Worm (Caenorhabditis elegans): ENCODE data around the gene C47G2.3.

- TF ChIP-seq fkh-10 (GFP tag; optimal IDR thresholded peaks at IDR 0.05), result no peak
- no peak for TF ChIP-seq nhr-76 (tag; optimal IDR thresholded peaks at IDR 0.05)
- no peak for TF ChIP-seq lin-15B (tag; optimal IDR thresholded peaks at IDR 0.05)
These were observed 47.6 kb upstream of the C47G2.3 start, which contains the start of gene sqt-1 for ce11 chrII:11337497-11338040.

All from whole organism, L3 larva.